Fruit fly (Drosophila melanogaster) whole organism, prepupa: Measurements from ENCODE around the gene Hakai.
A peak's percentile ranks its signal among the peaks of the same experiment; 100 is the strongest.

ENCODE experiments used
- CG10631 ChIP-seq: fragments of 200-800 bp; sonication (Bioruptor generic); optimal IDR thresholded peaks from 2 replicates; lab custom pipeline; 2016; ENCODE audit warnings: missing biosample characterization, missing genetic modification characterization
- CG10669 ChIP-seq: fragments of 200-800 bp; sonication (Bioruptor generic); optimal IDR thresholded peaks from 3 replicates; lab custom pipeline; 2018; ENCODE audit warnings: missing biosample characterization, mild to moderate bottlenecking, missing genetic modification characterization, moderate library complexity
- CG11294 ChIP-seq: fragments of 200-800 bp; sonication (Bioruptor generic); IDR thresholded peaks from 2 replicates; pipeline ENCODE4 v1.3.6; 2022; ENCODE audit warnings: missing biosample characterization, missing genetic modification characterization
- CG11762 ChIP-seq: fragments of 200-800 bp; sonication (Bioruptor generic); optimal IDR thresholded peaks from 3 replicates; lab custom pipeline; 2016; ENCODE audit warnings: missing biosample characterization, missing genetic modification characterization; ENCODE audit not compliant: insufficient read depth
- CG11902 ChIP-seq: fragments of 200-800 bp; sonication (Bioruptor generic); optimal IDR thresholded peaks from 3 replicates; lab custom pipeline; 2016; ENCODE audit warnings: missing biosample characterization, missing genetic modification characterization
- CG15336 ChIP-seq: fragments of 200-800 bp; sonication (Bioruptor generic); IDR thresholded peaks from 2 replicates; pipeline ENCODE4 v1.3.6; 2022; ENCODE audit warnings: missing biosample characterization, missing genetic modification characterization
- CG1621 ChIP-seq: fragments of 200-800 bp; sonication (Bioruptor generic); optimal IDR thresholded peaks from 3 replicates; lab custom pipeline; 2018; ENCODE audit warnings: missing biosample characterization, mild to moderate bottlenecking, missing genetic modification characterization
- CG16779 ChIP-seq: fragments of 200-800 bp; sonication (Bioruptor generic); optimal IDR thresholded peaks from 3 replicates; lab custom pipeline; 2017; ENCODE audit warnings: missing biosample characterization, mild to moderate bottlenecking, missing genetic modification characterization
- CG32006 ChIP-seq: fragments of 200-800 bp; sonication (Bioruptor generic); optimal IDR thresholded peaks from 3 replicates; lab custom pipeline; 2017; ENCODE audit warnings: missing biosample characterization, mild to moderate bottlenecking, missing genetic modification characterization
- CG34406 ChIP-seq: fragments of 200-800 bp; sonication (Bioruptor generic); optimal IDR thresholded peaks from 3 replicates; lab custom pipeline; 2016; ENCODE audit warnings: missing biosample characterization, missing genetic modification characterization
- CG6163 ChIP-seq: fragments of 200-800 bp; sonication (Bioruptor generic); IDR thresholded peaks from 3 replicates; pipeline ENCODE4 v1.3.6; 2022; ENCODE audit warnings: missing biosample characterization, missing genetic modification characterization
- CG6276 ChIP-seq: fragments of 200-800 bp; sonication (Bioruptor generic); optimal IDR thresholded peaks from 2 replicates; lab custom pipeline; 2017; ENCODE audit warnings: missing biosample characterization, mild to moderate bottlenecking, missing genetic modification characterization
- CG6792 ChIP-seq: fragments of 200-800 bp; sonication (Bioruptor generic); optimal IDR thresholded peaks from 3 replicates; lab custom pipeline; 2016; ENCODE audit warnings: missing biosample characterization, missing genetic modification characterization
- CG6854 ChIP-seq: fragments of 200-800 bp; sonication (Bioruptor generic); optimal IDR thresholded peaks from 2 replicates; lab custom pipeline; 2017; ENCODE audit warnings: missing biosample characterization, mild to moderate bottlenecking, missing genetic modification characterization
- CG7368 ChIP-seq: fragments of 200-800 bp; sonication (Bioruptor generic); optimal IDR thresholded peaks from 3 replicates; lab custom pipeline; 2016; ENCODE audit warnings: missing biosample characterization, missing genetic modification characterization
- CG8119 ChIP-seq: fragments of 200-800 bp; sonication (Bioruptor generic); IDR thresholded peaks from 3 replicates; pipeline ENCODE4 v1.3.6; 2022; ENCODE audit warnings: missing biosample characterization, missing genetic modification characterization
- CG8319 ChIP-seq: fragments of 200-800 bp; sonication (Bioruptor generic); optimal IDR thresholded peaks from 3 replicates; lab custom pipeline; 2016; ENCODE audit warnings: missing biosample characterization, missing genetic modification characterization
- CG8632 ChIP-seq: fragments of 200-800 bp; sonication (Bioruptor generic); optimal IDR thresholded peaks from 3 replicates; lab custom pipeline; 2016; ENCODE audit warnings: missing biosample characterization, missing genetic modification characterization
- CG9139 ChIP-seq: fragments of 200-800 bp; sonication (Bioruptor generic); optimal IDR thresholded peaks from 3 replicates; lab custom pipeline; 2017; ENCODE audit warnings: missing biosample characterization, mild to moderate bottlenecking, missing genetic modification characterization
- Eip75B ChIP-seq: fragments of 200-800 bp; sonication (Bioruptor generic); optimal IDR thresholded peaks from 3 replicates; lab custom pipeline; 2016; ENCODE audit warnings: missing biosample characterization, missing genetic modification characterization
- Eip78C ChIP-seq: fragments of 200-800 bp; sonication (Bioruptor generic); peaks from one replicate; lab custom pipeline; 2016; ENCODE audit warnings: missing biosample characterization, missing genetic modification characterization
- Eip93F ChIP-seq: fragments of 200-800 bp; sonication (Bioruptor generic); optimal IDR thresholded peaks from 2 replicates; lab custom pipeline; 2016; ENCODE audit warnings: missing biosample characterization, mild to moderate bottlenecking, missing genetic modification characterization
- Ets21C ChIP-seq: fragments of 200-800 bp; sonication (Bioruptor generic); optimal IDR thresholded peaks from 3 replicates; lab custom pipeline; 2016; ENCODE audit warnings: missing biosample characterization, missing genetic modification characterization
- Ets96B ChIP-seq: fragments of 200-800 bp; optimal IDR thresholded peaks from 2 replicates; lab custom pipeline; 2019; ENCODE audit warnings: missing biosample characterization, mild to moderate bottlenecking, missing genetic modification characterization, moderate library complexity
- Gug ChIP-seq: fragments of 200-800 bp; sonication (Bioruptor generic); IDR thresholded peaks from 2 replicates; pipeline ENCODE4 v1.3.6; 2022; ENCODE audit warnings: missing biosample characterization, missing genetic modification characterization
- Hr38 ChIP-seq: sonication (Bioruptor generic); optimal IDR thresholded peaks from 2 replicates; lab custom pipeline; 2016; ENCODE audit warnings: missing biosample characterization, missing genetic modification characterization
- Hr39 ChIP-seq: fragments of 200-800 bp; sonication (Bioruptor generic); optimal IDR thresholded peaks from 2 replicates; lab custom pipeline; 2016; ENCODE audit warnings: missing biosample characterization, missing genetic modification characterization
- Lpt ChIP-seq: fragments of 200-800 bp; sonication (Bioruptor generic); optimal IDR thresholded peaks from 3 replicates; lab custom pipeline; 2016; ENCODE audit warnings: missing biosample characterization, missing genetic modification characterization
- Met ChIP-seq: fragments of 200-800 bp; sonication (Bioruptor generic); optimal IDR thresholded peaks from 3 replicates; lab custom pipeline; 2016; ENCODE audit warnings: missing biosample characterization, missing genetic modification characterization
- OdsH ChIP-seq: fragments of 200-800 bp; sonication (Bioruptor generic); optimal IDR thresholded peaks from 3 replicates; lab custom pipeline; 2016; ENCODE audit warnings: missing biosample characterization, missing genetic modification characterization
- Smox ChIP-seq: fragments of 200-800 bp; sonication (Bioruptor generic); optimal IDR thresholded peaks from 3 replicates; lab custom pipeline; 2016; ENCODE audit warnings: missing biosample characterization, missing genetic modification characterization
- Sox102F ChIP-seq: fragments of 200-800 bp; sonication (Bioruptor generic); optimal IDR thresholded peaks from 2 replicates; lab custom pipeline; 2016; ENCODE audit warnings: missing biosample characterization, mild to moderate bottlenecking, missing genetic modification characterization
- Sox15 ChIP-seq: fragments of 200-800 bp; sonication (Bioruptor generic); optimal IDR thresholded peaks from 3 replicates; lab custom pipeline; 2016; ENCODE audit warnings: missing biosample characterization, missing genetic modification characterization
- achi ChIP-seq: fragments of 200-800 bp; sonication (Bioruptor generic); optimal IDR thresholded peaks from 3 replicates; lab custom pipeline; 2016; ENCODE audit warnings: missing biosample characterization, missing genetic modification characterization
- acj6 ChIP-seq: fragments of 200-800 bp; sonication (Bioruptor generic); optimal IDR thresholded peaks from 3 replicates; lab custom pipeline; 2016; ENCODE audit warnings: missing biosample characterization, missing genetic modification characterization
- cyc ChIP-seq: fragments of 200-800 bp; sonication (Bioruptor generic); optimal IDR thresholded peaks from 3 replicates; lab custom pipeline; 2016; ENCODE audit warnings: missing biosample characterization, missing genetic modification characterization
- dac ChIP-seq: fragments of 200-800 bp; sonication (Bioruptor generic); optimal IDR thresholded peaks from 2 replicates; lab custom pipeline; 2017; ENCODE audit warnings: missing biosample characterization, mild to moderate bottlenecking, missing genetic modification characterization
- esn ChIP-seq: fragments of 200-800 bp; sonication (Bioruptor generic); optimal IDR thresholded peaks from 2 replicates; lab custom pipeline; 2016; ENCODE audit warnings: missing biosample characterization, mild to moderate bottlenecking, missing genetic modification characterization, moderate library complexity
- fd59A ChIP-seq: fragments of 200-800 bp; sonication (Bioruptor generic); optimal IDR thresholded peaks from 2 replicates; lab custom pipeline; 2017; ENCODE audit warnings: missing biosample characterization, mild to moderate bottlenecking, missing genetic modification characterization, missing genetic modification reagents
- fd85E ChIP-seq: fragments of 200-800 bp; sonication (Bioruptor generic); optimal IDR thresholded peaks from 3 replicates; lab custom pipeline; 2016; ENCODE audit warnings: missing biosample characterization, missing genetic modification characterization
- fkh ChIP-seq: fragments of 200-800 bp; sonication (Bioruptor generic); optimal IDR thresholded peaks from 3 replicates; lab custom pipeline; 2017; ENCODE audit warnings: missing biosample characterization, mild to moderate bottlenecking, missing genetic modification characterization, moderate library complexity
- lz ChIP-seq: fragments of 200-800 bp; sonication (Bioruptor generic); optimal IDR thresholded peaks from 3 replicates; lab custom pipeline; 2016; ENCODE audit warnings: missing biosample characterization, missing genetic modification characterization
- net ChIP-seq: fragments of 200-800 bp; sonication (Bioruptor generic); optimal IDR thresholded peaks from 3 replicates; lab custom pipeline; 2016; ENCODE audit warnings: missing biosample characterization, missing genetic modification characterization
- salr ChIP-seq, 2 experiments: fragments of 200-800 bp; sonication (Bioruptor generic); optimal IDR thresholded peaks; 3 replicates each; lab custom pipeline; 2016 to 2018; ENCODE audit warnings: missing biosample characterization in 2 of 2, missing genetic modification characterization in 2 of 2, mild to moderate bottlenecking in 1 of 2
- spab ChIP-seq: fragments of 200-800 bp; sonication (Bioruptor generic); optimal IDR thresholded peaks from 2 replicates; lab custom pipeline; 2017; ENCODE audit warnings: missing biosample characterization, mild to moderate bottlenecking, missing genetic modification characterization, missing genetic modification reagents
- topi ChIP-seq: fragments of 200-800 bp; sonication (Bioruptor generic); optimal IDR thresholded peaks from 3 replicates; lab custom pipeline; 2016; ENCODE audit warnings: missing biosample characterization, missing genetic modification characterization

Gene Hakai

dm6 chr2L:19574364-19574763 is 7.9 kb downstream of the Hakai start (continued):
- peak; percentile 62 for TF ChIP-seq CG6163
- TF ChIP-seq Eip93F (GFP tag; lab: Kevin White, UChicago): no peak
- peak; percentile 20 for TF ChIP-seq Hr39 (GFP tag; lab: Kevin White, UChicago)
- no peak for TF ChIP-seq CG11294 (GFP tag; lab: Robert Waterston, UW)
- peak; percentile 56 for TF ChIP-seq topi (GFP tag; lab: Kevin White, UChicago)
- TF ChIP-seq net (GFP tag; lab: Kevin White, UChicago): peak; percentile 60
- TF ChIP-seq acj6 (GFP tag; lab: Kevin White, UChicago): peak; percentile 49
- TF ChIP-seq CG9139 (GFP tag; lab: Kevin White, UChicago): no peak
- TF ChIP-seq OdsH (GFP tag; lab: Kevin White, UChicago): peak; percentile 62
- TF ChIP-seq Eip75B: peak; percentile 59
- no peak for TF ChIP-seq CG1621 (tag; lab: Kevin White, UChicago)
- TF ChIP-seq CG15336 (GFP tag; lab: Robert Waterston, UW): peak; percentile 42; the same call in 1 of the 2 replicates
- peak; percentile 7 for TF ChIP-seq Smox
- peak; percentile 26 for TF ChIP-seq CG34406 (GFP tag; lab: Kevin White, UChicago)
- TF ChIP-seq CG6276 (GFP tag; lab: Kevin White, UChicago): peak; percentile 69
- TF ChIP-seq Gug (GFP tag; lab: Robert Waterston, UW): peak; percentile 47; the same call in 1 of the 2 replicates
- TF ChIP-seq fd59A (GFP tag; lab: Kevin White, UChicago): peak; percentile 35
- TF ChIP-seq Hr38 (GFP tag; lab: Kevin White, UChicago): no peak
- TF ChIP-seq achi (GFP tag; lab: Kevin White, UChicago): peak; percentile 31
- TF ChIP-seq CG10669 (GFP tag; lab: Kevin White, UChicago): peak; percentile 70
- peak; percentile 13 for TF ChIP-seq Ets21C (GFP tag; lab: Kevin White, UChicago)

dm6 chr2L:19572496-19573317 is 9.6 kb downstream of the Hakai start:
- TF ChIP-seq acj6 (GFP tag; lab: Kevin White, UChicago): peak; percentile 94
- peak; percentile 86 for TF ChIP-seq CG16779 (tag; lab: Kevin White, UChicago)
- TF ChIP-seq salr (GFP tag; optimal IDR thresholded peaks at IDR 0.05; lab: Kevin White, UChicago): peak; percentile 77 to 90
- peak; percentile 91 for TF ChIP-seq cyc (GFP tag; lab: Kevin White, UChicago)
- peak; percentile 86 for TF ChIP-seq CG11902 (GFP tag; lab: Kevin White, UChicago)
- peak; percentile 94 for TF ChIP-seq Lpt
- TF ChIP-seq Sox102F: peak; percentile 94
- TF ChIP-seq CG10631: peak; percentile 93
- peak; percentile 79 for TF ChIP-seq CG6854 (GFP tag; lab: Kevin White, UChicago)
- peak; percentile 86 for TF ChIP-seq net (GFP tag; lab: Kevin White, UChicago)
- peak; percentile 84 for TF ChIP-seq CG9139 (GFP tag; lab: Kevin White, UChicago)
- TF ChIP-seq CG7368 (GFP tag; lab: Kevin White, UChicago): peak; percentile 82
- peak; percentile 97 for TF ChIP-seq CG32006 (GFP tag; lab: Kevin White, UChicago)
- peak; percentile 87 for TF ChIP-seq CG11762 (GFP tag; lab: Kevin White, UChicago)
- peak; percentile 94 for TF ChIP-seq Hr39 (GFP tag; lab: Kevin White, UChicago)
- peak; percentile 91 for TF ChIP-seq achi (GFP tag; lab: Kevin White, UChicago)
- peak; percentile 95 for TF ChIP-seq CG8119 (GFP tag; lab: Robert Waterston, UW)
- peak; percentile 85 for TF ChIP-seq dac (GFP tag; lab: Kevin White, UChicago)
- peak; percentile 94 for TF ChIP-seq Ets96B (tag; lab: Kevin White, UChicago)
- TF ChIP-seq spab: peak; percentile 90
- TF ChIP-seq Sox15: peak; percentile 84
- peak; percentile 76 for TF ChIP-seq CG8319 (GFP tag; lab: Kevin White, UChicago)
- peak; percentile 96 for TF ChIP-seq topi (GFP tag; lab: Kevin White, UChicago)
- TF ChIP-seq Gug (GFP tag; lab: Robert Waterston, UW): peak; percentile 79
- peak; percentile 40 for TF ChIP-seq fd85E (GFP tag; lab: Kevin White, UChicago)
- TF ChIP-seq CG10669 (GFP tag; lab: Kevin White, UChicago): peak; percentile 93
- peak; percentile 98 for TF ChIP-seq Eip78C (GFP tag; lab: Kevin White, UChicago)
- TF ChIP-seq fkh (GFP tag; lab: Kevin White, UChicago): peak; percentile 59
- peak; percentile 93 for TF ChIP-seq Smox
- TF ChIP-seq lz (GFP tag; lab: Kevin White, UChicago): peak; percentile 95
- peak; percentile 93 for TF ChIP-seq CG8632 (GFP tag; lab: Kevin White, UChicago)
- peak; percentile 96 for TF ChIP-seq esn (GFP tag; lab: Kevin White, UChicago)
- TF ChIP-seq CG6792 (GFP tag; lab: Kevin White, UChicago): peak; percentile 91
- peak; percentile 97 for TF ChIP-seq Met (GFP tag; lab: Kevin White, UChicago)
- peak; percentile 96 for TF ChIP-seq OdsH (GFP tag; lab: Kevin White, UChicago)
- peak; percentile 85 for TF ChIP-seq CG1621 (tag; lab: Kevin White, UChicago)
- TF ChIP-seq fd59A (GFP tag; lab: Kevin White, UChicago): peak; percentile 93
- peak; percentile 74 for TF ChIP-seq CG6163
